Worm (Caenorhabditis elegans): ENCODE results near the gene W04D12.1.

The W04D12.1 gene

DNA sequence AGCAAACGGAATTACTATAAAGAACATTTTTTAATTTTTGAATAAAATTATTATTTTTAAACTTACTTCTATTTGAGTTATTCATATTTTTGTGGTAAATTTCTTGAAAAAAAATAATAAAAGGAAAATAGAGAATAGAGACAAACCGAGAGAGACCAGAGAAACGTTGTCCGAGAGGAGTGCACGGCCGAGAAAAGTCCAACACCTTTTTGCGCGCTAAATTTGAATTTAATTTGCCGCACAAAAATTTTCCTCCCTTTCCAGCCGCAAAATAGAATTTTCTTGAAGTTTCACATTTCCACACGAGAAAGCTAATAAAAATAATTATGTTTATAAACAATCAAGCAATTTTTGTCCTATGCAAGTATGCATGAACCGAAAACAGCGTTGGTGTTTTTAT lies 35.0 kb downstream of the W04D12.1 start, which contains the start of the genes F01F1.11 and F01F1.3 (continued):
- TF ChIP-seq hlh-17 (GFP tag; optimal IDR thresholded peaks at IDR 0.05; ENCODE audit: borderline replicate concordance) = no peak
- TF ChIP-seq fos-1 (tag; optimal IDR thresholded peaks at IDR 0.05) = peak; percentile 57
- peak; percentile 12 for TF ChIP-seq sup-37 (GFP tag; optimal IDR thresholded peaks at IDR 0.05)
- TF ChIP-seq ceh-90 (tag; optimal IDR thresholded peaks at IDR 0.05) = peak; percentile 91
- no peak for TF ChIP-seq C34B4.2 (tag; optimal IDR thresholded peaks at IDR 0.05)
- no peak for TF ChIP-seq ets-5 (GFP tag; IDR thresholded peaks at IDR 0.05)
- peak; percentile 19 for TF ChIP-seq lin-15B (tag; optimal IDR thresholded peaks at IDR 0.05)
- TF ChIP-seq egl-27 (tag; optimal IDR thresholded peaks at IDR 0.05) = no peak
- peak; percentile 89 for TF ChIP-seq xbp-1 (tag; optimal IDR thresholded peaks at IDR 0.05)
- TF ChIP-seq pag-3 (tag; optimal IDR thresholded peaks at IDR 0.05; ENCODE audit: borderline replicate concordance, insufficient read depth) = no peak
- peak; percentile 78 for TF ChIP-seq isw-1 (GFP tag; IDR thresholded peaks at IDR 0.05)
- TF ChIP-seq tbx-2 (tag; optimal IDR thresholded peaks at IDR 0.05) = peak; percentile 91
- TF ChIP-seq hpl-2 (GFP tag; optimal IDR thresholded peaks at IDR 0.05) = no peak
- peak; percentile 78 for TF ChIP-seq mep-1 (tag; optimal IDR thresholded peaks at IDR 0.05)
- TF ChIP-seq sox-4 (tag; optimal IDR thresholded peaks at IDR 0.05) = peak; percentile 92
- TF ChIP-seq nhr-71 (tag; optimal IDR thresholded peaks at IDR 0.05) = peak; percentile 92
- peak; percentile 43 for TF ChIP-seq nhr-11 (tag; optimal IDR thresholded peaks at IDR 0.05)
- peak; percentile 96 for TF ChIP-seq lir-3 (tag; optimal IDR thresholded peaks at IDR 0.05; ENCODE audit: poor library complexity)
- TF ChIP-seq aha-1 (tag; optimal IDR thresholded peaks at IDR 0.05) = no peak
- no peak for TF ChIP-seq ceh-88 (GFP tag; IDR thresholded peaks at IDR 0.05)
- no peak for TF ChIP-seq nhr-237 (tag; optimal IDR thresholded peaks at IDR 0.05)
- peak; percentile 74 for TF ChIP-seq unc-130 (tag; optimal IDR thresholded peaks at IDR 0.05)
- no peak for TF ChIP-seq ztf-4 (tag; optimal IDR thresholded peaks at IDR 0.05)
- peak; percentile 86 for TF ChIP-seq C04F5.9 (tag; optimal IDR thresholded peaks at IDR 0.05)
- TF ChIP-seq nhr-90 (tag; optimal IDR thresholded peaks at IDR 0.05; ENCODE audit: poor library complexity) = peak; percentile 92
- TF ChIP-seq mdl-1 (tag; optimal IDR thresholded peaks at IDR 0.05) = peak in 1 of 2 experiments; percentile 57
- peak; percentile 13 for TF ChIP-seq mef-2 (tag; optimal IDR thresholded peaks at IDR 0.05)
- TF ChIP-seq unc-62 (GFP tag; optimal IDR thresholded peaks at IDR 0.05) = no peak
- TF ChIP-seq lin-14 (GFP tag; optimal IDR thresholded peaks at IDR 0.05) = peak; percentile 85
- no peak for TF ChIP-seq nhr-84 (tag; optimal IDR thresholded peaks at IDR 0.05)
- TF ChIP-seq snu-23 (GFP tag; optimal IDR thresholded peaks at IDR 0.05) = peak; percentile 90
- peak; percentile 64 for TF ChIP-seq mab-9 (GFP tag; IDR thresholded peaks at IDR 0.05)
- TF ChIP-seq rnt-1 (tag; optimal IDR thresholded peaks at IDR 0.05) = peak; percentile 99
- TF ChIP-seq irx-1 (tag; optimal IDR thresholded peaks at IDR 0.05) = peak; percentile 91
- TF ChIP-seq nhr-12 (tag; optimal IDR thresholded peaks at IDR 0.05) = no peak
- TF ChIP-seq lin-39 (tag; optimal IDR thresholded peaks at IDR 0.05) = peak; percentile 31
- TF ChIP-seq C16A3.4 (tag; optimal IDR thresholded peaks at IDR 0.05) = peak; percentile 81
- TF ChIP-seq elt-3 (tag; optimal IDR thresholded peaks at IDR 0.05) = peak in 2 of 6 experiments; percentile 40 to 60
- no peak for TF ChIP-seq vab-15 (tag; optimal IDR thresholded peaks at IDR 0.05)
- TF ChIP-seq ceh-8 (GFP tag; optimal IDR thresholded peaks at IDR 0.05) = peak; percentile 84
- peak; percentile 97 to 98 for TF ChIP-seq efl-1 (optimal IDR thresholded peaks at IDR 0.05)
- peak; percentile 96 to 100 for TF ChIP-seq efl-1 (GFP tag; optimal IDR thresholded peaks at IDR 0.05 in 1 of 2)
- TF ChIP-seq dpl-1 (GFP tag; optimal IDR thresholded peaks at IDR 0.05) = peak; percentile 95 to 97 (median 96)
- peak; percentile 90 for TF ChIP-seq egl-13 (tag; optimal IDR thresholded peaks at IDR 0.05)
- peak; percentile 62 for TF ChIP-seq grh-1 (GFP tag; IDR thresholded peaks at IDR 0.05)
- TF ChIP-seq aly-2 (tag; optimal IDR thresholded peaks at IDR 0.05) = peak; percentile 51
